Worm (Caenorhabditis elegans) whole organism, L4/young adult: Measurements from ENCODE around the gene igcm-2.

Experiments used
- W03F9.2 ChIP-seq: fragments of 150-350 bp; optimal IDR thresholded peaks from 2 replicates; lab custom pipeline; 2014; ENCODE audit warnings: missing biosample characterization, missing genetic modification characterization
- dao-5 ChIP-seq: sonication (generic microtip); optimal IDR thresholded peaks from 2 replicates; lab custom pipeline; 2016; ENCODE audit warnings: missing genotype, missing genetic modification characterization, moderate library complexity, missing compliant biosample characterization
- him-1 ChIP-seq: sonication (generic microtip); optimal IDR thresholded peaks from 2 replicates; lab custom pipeline; 2016; ENCODE audit warnings: missing genotype, missing genetic modification reagents, missing genetic modification characterization, missing compliant biosample characterization

- TF ChIP-seq W03F9.2 (tag; lab: Kevin White, UChicago) = no peak
- TF ChIP-seq him-1 (tag; lab: Kevin White, UChicago) = no peak
- no peak for TF ChIP-seq dao-5
Measured at ce11 chrX:6403122-6403521, 11.7 kb upstream of the igcm-2 start, which contains the start of gene glt-4.
